Worm (Caenorhabditis elegans) whole organism, L2 larva: ENCODE data around the gene otpl-7.
"Not testable (repeated sequence)": the region's sequence is repeated elsewhere in the genome, so short reads cannot be mapped to it uniquely, and the experiment has no call there.

Experiments used
- C34F6.9 ChIP-seq: fragments of 150-350 bp; optimal IDR thresholded peaks from 2 replicates; lab custom pipeline; 2014; ENCODE audit warnings: missing biosample characterization, missing genetic modification characterization
- F13H6.1 ChIP-seq: sonication (generic microtip); optimal IDR thresholded peaks from 2 replicates; lab custom pipeline; 2016; ENCODE audit warnings: missing genetic modification characterization, missing compliant biosample characterization
- R02D3.7 ChIP-seq: fragments of 150-350 bp; optimal IDR thresholded peaks from 2 replicates; lab custom pipeline; 2014; ENCODE audit warnings: missing biosample characterization, missing genetic modification characterization
- Y55F3AM.14 ChIP-seq: fragments of 200-800 bp; sonication (Bioruptor generic); optimal IDR thresholded peaks from 2 replicates; lab custom pipeline; 2018; ENCODE audit warnings: mild to moderate bottlenecking, missing genetic modification characterization, missing compliant biosample characterization
- ZK546.5 ChIP-seq: sonication (generic microtip); optimal IDR thresholded peaks from 2 replicates; lab custom pipeline; 2017; ENCODE audit warnings: missing biosample characterization, missing genetic modification characterization
- alr-1 ChIP-seq: fragments of 150-350 bp; optimal IDR thresholded peaks from 2 replicates; lab custom pipeline; 2014; ENCODE audit warnings: missing biosample characterization, missing genetic modification characterization
- ama-1 ChIP-seq: fragments of 150-350 bp; optimal IDR thresholded peaks from 2 replicates; lab custom pipeline; 2018; ENCODE audit warnings: inconsistent platforms
- blmp-1 ChIP-seq: sonication (generic microtip); optimal IDR thresholded peaks from 2 replicates; lab custom pipeline; 2017; ENCODE audit warnings: missing genetic modification characterization, mild to moderate bottlenecking, missing compliant biosample characterization, antibody characterized with exemption, moderate library complexity; ENCODE audit not compliant: insufficient read depth
- ceh-16 ChIP-seq: fragments of 150-350 bp; optimal IDR thresholded peaks from 2 replicates; lab custom pipeline; 2014; ENCODE audit warnings: missing biosample characterization, missing genetic modification characterization
- ceh-82 ChIP-seq: fragments of 150-350 bp; optimal IDR thresholded peaks from 2 replicates; lab custom pipeline; 2014; ENCODE audit warnings: missing biosample characterization, missing genetic modification characterization
- dmd-4 ChIP-seq: sonication (generic microtip); optimal IDR thresholded peaks from 2 replicates; lab custom pipeline; 2017; ENCODE audit warnings: missing biosample characterization, missing genetic modification characterization
- egl-27 ChIP-seq: sonication (generic microtip); optimal IDR thresholded peaks from 3 replicates; lab custom pipeline; 2017; ENCODE audit warnings: missing biosample characterization, missing genetic modification reagents, missing genetic modification characterization
- elt-1 ChIP-seq: fragments of 150-350 bp; optimal IDR thresholded peaks from 2 replicates; lab custom pipeline; 2014; ENCODE audit warnings: missing biosample characterization, missing genetic modification characterization
- elt-3 ChIP-seq: sonication (generic microtip); optimal IDR thresholded peaks from 2 replicates; lab custom pipeline; 2017; ENCODE audit warnings: missing biosample characterization, missing genetic modification characterization
- fos-1 ChIP-seq: fragments of 150-350 bp; optimal IDR thresholded peaks from 2 replicates; lab custom pipeline; 2014; ENCODE audit warnings: missing biosample characterization, missing genetic modification characterization
- gmeb-1 ChIP-seq: fragments of 150-350 bp; optimal IDR thresholded peaks from 2 replicates; lab custom pipeline; 2014; ENCODE audit warnings: missing biosample characterization, missing genetic modification characterization
- lin-13 ChIP-seq: fragments of 150-350 bp; optimal IDR thresholded peaks from 2 replicates; lab custom pipeline; 2014; ENCODE audit warnings: missing biosample characterization, missing genetic modification reagents, missing genetic modification characterization
- lin-39 ChIP-seq: fragments of 150-350 bp; optimal IDR thresholded peaks from 2 replicates; lab custom pipeline; 2014; ENCODE audit warnings: missing biosample characterization, missing genetic modification reagents, missing genetic modification characterization
- lsy-2 ChIP-seq, 2 experiments: fragments of 150-350 bp in 1 of 2; sonication (generic microtip) in 1 of 2; optimal IDR thresholded peaks; 2 replicates each; lab custom pipeline; 2014 to 2017; ENCODE audit warnings: missing biosample characterization in 2 of 2, missing genetic modification characterization in 2 of 2
- mab-5 ChIP-seq: fragments of 150-350 bp; optimal IDR thresholded peaks from 2 replicates; lab custom pipeline; 2014; ENCODE audit warnings: missing biosample characterization, missing genetic modification characterization
- mbf-1 ChIP-seq: sonication (generic microtip); optimal IDR thresholded peaks from 2 replicates; lab custom pipeline; 2017; ENCODE audit warnings: missing biosample characterization, missing genetic modification characterization
- mdl-1 ChIP-seq, 2 experiments: fragments of 150-350 bp in 1 of 2; sonication (generic microtip) in 1 of 2; optimal IDR thresholded peaks; 2 replicates each; lab custom pipeline; 2017; ENCODE audit warnings: missing biosample characterization in 2 of 2, missing genetic modification characterization in 2 of 2
- nhr-10 ChIP-seq: sonication (generic microtip); optimal IDR thresholded peaks from 2 replicates; lab custom pipeline; 2017; ENCODE audit warnings: missing biosample characterization, missing genetic modification characterization
- nhr-129 ChIP-seq: fragments of 150-350 bp; optimal IDR thresholded peaks from 2 replicates; lab custom pipeline; 2014; ENCODE audit warnings: missing biosample characterization, missing genetic modification characterization
- nhr-25 ChIP-seq: fragments of 150-350 bp; sonication (generic microtip); optimal IDR thresholded peaks from 3 replicates; lab custom pipeline; 2014; ENCODE audit warnings: missing biosample characterization, missing genetic modification characterization
- nhr-77 ChIP-seq: fragments of 150-350 bp; optimal IDR thresholded peaks from 2 replicates; lab custom pipeline; 2014; ENCODE audit warnings: missing biosample characterization, missing genetic modification characterization
- peb-1 ChIP-seq: fragments of 150-350 bp; optimal IDR thresholded peaks from 2 replicates; lab custom pipeline; 2014; ENCODE audit warnings: missing biosample characterization, missing genetic modification characterization
- sem-4 ChIP-seq: fragments of 150-350 bp; optimal IDR thresholded peaks from 2 replicates; lab custom pipeline; 2014; ENCODE audit warnings: missing biosample characterization, missing genetic modification reagents, missing genetic modification characterization
- skn-1 ChIP-seq: sonication (generic microtip); optimal IDR thresholded peaks from 2 replicates; lab custom pipeline; 2017; ENCODE audit warnings: missing biosample characterization, missing genetic modification characterization
- sma-3 ChIP-seq: sonication (generic microtip); optimal IDR thresholded peaks from 2 replicates; lab custom pipeline; 2016; ENCODE audit warnings: missing genetic modification reagents, missing genetic modification characterization, missing compliant biosample characterization
- sma-9 ChIP-seq, 2 experiments: fragments of 150-350 bp in 1 of 2; sonication (generic microtip) in 1 of 2; optimal IDR thresholded peaks; 2 replicates each; lab custom pipeline; 2014 to 2016; ENCODE audit warnings: missing genetic modification characterization in 2 of 2, mild to moderate bottlenecking in 1 of 2, missing biosample characterization in 1 of 2, missing compliant biosample characterization in 1 of 2, missing genetic modification reagents in 1 of 2, moderate library complexity in 1 of 2
- snpc-4 ChIP-seq: fragments of 150-350 bp; optimal IDR thresholded peaks from 2 replicates; lab custom pipeline; 2014; ENCODE audit warnings: missing biosample characterization, missing genetic modification characterization
- unc-39 ChIP-seq: fragments of 150-350 bp; optimal IDR thresholded peaks from 2 replicates; lab custom pipeline; 2014; ENCODE audit warnings: missing biosample characterization, missing genetic modification characterization
- unc-55 ChIP-seq: fragments of 150-350 bp; sonication (generic microtip); optimal IDR thresholded peaks from 3 replicates; lab custom pipeline; 2014; ENCODE audit warnings: missing biosample characterization, missing genetic modification reagents, missing genetic modification characterization
- unc-62 ChIP-seq: fragments of 150-350 bp; optimal IDR thresholded peaks from 2 replicates; lab custom pipeline; 2014; ENCODE audit warnings: missing biosample characterization, missing genetic modification reagents, missing genetic modification characterization
- ztf-11 ChIP-seq: sonication (generic microtip); optimal IDR thresholded peaks from 2 replicates; lab custom pipeline; 2017; ENCODE audit warnings: missing biosample characterization, missing genetic modification characterization
- ztf-4 ChIP-seq: fragments of 150-350 bp; optimal IDR thresholded peaks from 2 replicates; lab custom pipeline; 2014; ENCODE audit warnings: missing biosample characterization, missing genetic modification characterization

otpl-7 gene

DNA sequence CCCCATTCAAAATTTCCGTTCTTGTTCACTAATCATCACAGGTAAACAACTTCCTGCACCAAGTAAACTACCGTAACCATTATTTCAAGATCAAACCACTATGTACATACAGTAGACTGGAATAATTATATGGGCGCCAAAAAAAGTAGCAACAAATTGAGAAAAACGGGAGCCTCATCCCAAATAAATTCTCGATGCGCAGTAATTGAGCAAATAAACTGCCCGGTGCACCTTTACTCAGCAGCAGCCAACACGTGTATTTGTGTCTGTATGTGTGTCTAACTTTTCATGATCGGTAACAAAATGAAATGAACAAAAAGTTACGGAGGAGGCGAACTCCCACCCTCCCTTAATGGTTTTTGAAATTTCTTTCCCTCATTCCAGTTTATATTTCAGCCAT lies 7.9 kb downstream of the otpl-7 start, which contains the start of gene otpl-5:
Gene otpl-5, plus strand, starts transcription at position 301 of the 400 bp plus-strand sequence.
- TF ChIP-seq lin-13 (no peak), alr-1 (no peak), elt-3 (tag; lab: Kevin White, UChicago) (no peak), ZK546.5 (tag; lab: Kevin White, UChicago) (no peak), snpc-4 (tag; lab: Kevin White, UChicago) (no peak), egl-27 (tag; lab: Kevin White, UChicago) (no peak), ztf-4 (no peak), nhr-129 (no peak), Y55F3AM.14 (GFP tag; lab: Kevin White, UChicago) (no peak), mab-5 (no peak), R02D3.7 (tag; lab: Kevin White, UChicago) (no peak), F13H6.1 (no peak), nhr-77 (tag; lab: Kevin White, UChicago) (no peak), unc-62 (GFP tag; lab: Kevin White, UChicago) (no peak), unc-55 (no peak), ceh-16 (tag; lab: Kevin White, UChicago) (no peak)
- TF ChIP-seq, all 48 proteins: peak for 0

DNA sequence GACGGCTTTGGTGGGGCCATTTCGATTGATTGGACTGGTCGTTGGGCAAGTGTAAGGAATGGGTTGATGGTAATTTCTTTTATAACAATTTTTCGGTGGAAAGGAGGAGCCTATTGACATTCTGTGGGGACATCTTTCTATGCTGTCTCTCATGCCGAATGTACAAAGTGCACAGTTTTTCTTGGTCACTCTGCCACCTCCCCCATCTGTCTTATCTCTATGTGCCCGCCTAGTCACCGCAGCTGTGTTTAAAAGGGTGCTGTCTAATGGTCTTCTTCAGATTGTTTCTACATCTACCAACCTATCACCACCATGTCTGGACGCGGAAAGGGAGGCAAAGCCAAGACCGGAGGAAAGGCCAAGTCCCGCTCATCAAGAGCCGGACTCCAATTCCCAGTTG lies 11.8 kb downstream of the otpl-7 start, which contains the start of the genes his-8 and his-7:
Gene his-8, minus strand, starts transcription at position 20 of the 400 bp plus-strand sequence.
Gene his-7, plus strand, starts transcription at position 313 of the 400 bp plus-strand sequence.
- not testable (repeated sequence) for TF ChIP-seq ztf-11; egl-27 (tag; lab: Kevin White, UChicago); ama-1 (lab: Kevin White, UChicago)

DNA sequence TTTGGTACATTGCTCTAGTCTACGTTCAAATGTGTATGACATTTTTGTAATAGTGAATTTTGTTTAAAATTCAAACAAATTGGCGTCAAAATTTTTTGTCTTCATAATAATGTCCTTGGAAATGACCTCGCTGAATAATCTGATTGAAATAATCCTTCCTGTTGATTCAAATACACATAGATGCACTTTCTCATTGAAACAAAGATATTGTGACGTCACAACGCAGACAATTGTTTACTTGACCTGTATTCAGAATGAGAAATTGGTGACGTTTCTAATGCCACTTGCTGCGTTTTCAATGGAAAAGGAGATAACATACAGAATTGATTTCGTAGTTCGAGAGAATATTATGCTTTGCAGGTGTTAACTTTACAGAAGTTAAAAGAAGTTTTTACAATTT lies 12.6 kb downstream of the otpl-7 start:
- TF ChIP-seq mab-5 (no peak), Y55F3AM.14 (GFP tag; lab: Kevin White, UChicago) (no peak), lin-39 (no peak), fos-1 (no peak), mbf-1 (no peak), ZK546.5 (tag; lab: Kevin White, UChicago) (no peak), mdl-1 (tag; optimal IDR thresholded peaks at IDR 0.05; lab: Kevin White, UChicago) (no peak), nhr-25 (tag; lab: Kevin White, UChicago) (no peak), ama-1 (lab: Kevin White, UChicago) (no peak), elt-1 (tag; lab: Kevin White, UChicago) (no peak), blmp-1 (tag; lab: Kevin White, UChicago) (no peak), sem-4 (tag; lab: Kevin White, UChicago) (no peak), gmeb-1 (tag; lab: Kevin White, UChicago) (no peak), peb-1 (tag; lab: Kevin White, UChicago) (no peak), unc-55 (no peak), ceh-82 (tag; lab: Kevin White, UChicago) (no peak), alr-1 (no peak), egl-27 (tag; lab: Kevin White, UChicago) (no peak), C34F6.9 (no peak), F13H6.1 (no peak)
- TF ChIP-seq, all 48 proteins: peak for 0

ce11 chrV:8534534-8535283 lies 13.4 kb downstream of the otpl-7 start, which contains the start of the genes his-6 and his-5:
TSS of gene his-6 (minus strand) at chrV:8534977.
TSS of gene his-5 (plus strand) at chrV:8535214.
- TF ChIP-seq F13H6.1 = peak; percentile 4
- peak; percentile 26 for TF ChIP-seq sma-9 (GFP tag; optimal IDR thresholded peaks at IDR 0.05; lab: Kevin White, UChicago)
- TF ChIP-seq sma-9 (tag; optimal IDR thresholded peaks at IDR 0.05; lab: Kevin White, UChicago) = not testable (repeated sequence)
- peak; percentile 40 for TF ChIP-seq ceh-16 (tag; lab: Kevin White, UChicago)

ce11 chrV:8536213-8536612 lies 14.9 kb downstream of the otpl-7 start, which contains the start of gene his-39:
TSS of gene his-39 (plus strand) at chrV:8536513.
- TF ChIP-seq sma-3 (no peak), alr-1 (no peak), ceh-16 (tag; lab: Kevin White, UChicago) (no peak), nhr-10 (tag; lab: Kevin White, UChicago) (no peak), Y55F3AM.14 (GFP tag; lab: Kevin White, UChicago) (no peak), snpc-4 (tag; lab: Kevin White, UChicago) (no peak), sma-9 (GFP tag; optimal IDR thresholded peaks at IDR 0.05; lab: Kevin White, UChicago) (no peak), sma-9 (tag; optimal IDR thresholded peaks at IDR 0.05; lab: Kevin White, UChicago) (no peak), C34F6.9 (no peak), lin-13 (no peak), unc-39 (tag; lab: Kevin White, UChicago) (no peak), skn-1 (no peak), unc-55 (no peak), dmd-4 (tag; lab: Kevin White, UChicago) (no peak), lsy-2 (tag; optimal IDR thresholded peaks at IDR 0.05; lab: Kevin White, UChicago) (no peak), nhr-129 (no peak)
- TF ChIP-seq, all 48 proteins: peak for 0
